Worm (Caenorhabditis elegans) whole organism, L3 larva: ENCODE measurements around the gene clec-19.

ENCODE experiments used
- aly-2 ChIP-seq: fragments of 150-350 bp; optimal IDR thresholded peaks from 2 replicates; lab custom pipeline; 2014; ENCODE audit warnings: missing biosample characterization, missing genetic modification characterization
- ama-1 ChIP-seq: fragments of 150-350 bp; optimal IDR thresholded peaks from 2 replicates; lab custom pipeline; 2018
- ceh-28 ChIP-seq: fragments of 150-350 bp; optimal IDR thresholded peaks from 2 replicates; lab custom pipeline; 2014; ENCODE audit warnings: missing biosample characterization, missing genetic modification reagents, missing genetic modification characterization
- elt-2 ChIP-seq: sonication (generic microtip); optimal IDR thresholded peaks from 2 replicates; lab custom pipeline; 2016; ENCODE audit warnings: missing genetic modification reagents, mild to moderate bottlenecking, missing genetic modification characterization, missing compliant biosample characterization
- elt-3 ChIP-seq, 3 experiments: fragments of 150-350 bp in 1 of 3; sonication (generic microtip) in 2 of 3; optimal IDR thresholded peaks; 2 replicates in 2 of 3; 4 replicates in 1 of 3; lab custom pipeline; 2014 to 2017; ENCODE audit warnings: missing biosample characterization in 3 of 3, missing genetic modification characterization in 3 of 3
- hmg-11 ChIP-seq: sonication (generic microtip); optimal IDR thresholded peaks from 2 replicates; lab custom pipeline; 2016; ENCODE audit warnings: missing genetic modification characterization, missing compliant biosample characterization
- lin-15B ChIP-seq: fragments of 150-350 bp; optimal IDR thresholded peaks from 2 replicates; lab custom pipeline; 2014; ENCODE audit warnings: missing biosample characterization, missing genetic modification characterization
- lin-39 ChIP-seq: fragments of 150-350 bp; optimal IDR thresholded peaks from 2 replicates; lab custom pipeline; 2018; ENCODE audit warnings: missing biosample characterization, missing genetic modification reagents, missing genetic modification characterization
- nhr-237 ChIP-seq: fragments of 150-350 bp; optimal IDR thresholded peaks from 2 replicates; lab custom pipeline; 2014; ENCODE audit warnings: missing biosample characterization, missing genetic modification characterization
- nhr-76 ChIP-seq: fragments of 150-350 bp; sonication (generic microtip); optimal IDR thresholded peaks from 5 replicates; lab custom pipeline; 2014; ENCODE audit warnings: missing biosample characterization, missing genetic modification characterization
- unc-62 ChIP-seq: fragments of 150-350 bp; sonication (generic microtip); optimal IDR thresholded peaks from 4 replicates; lab custom pipeline; 2014; ENCODE audit warnings: missing biosample characterization, missing genetic modification reagents, missing genetic modification characterization

ce11 chrII:1741248-1741647 is 3.0 kb upstream of the clec-19 start, which contains the start of gene K07G6.1:
- TF ChIP-seq ceh-28 (tag; lab: Kevin White, UChicago) (no peak), aly-2 (tag; lab: Kevin White, UChicago) (no peak), lin-39 (tag; lab: Kevin White, UChicago) (no peak), ama-1 (lab: Kevin White, UChicago) (no peak), elt-2 (no peak), hmg-11 (tag; lab: Kevin White, UChicago) (no peak), nhr-76 (tag; lab: Kevin White, UChicago) (no peak), lin-15B (tag; lab: Kevin White, UChicago) (no peak), unc-62 (GFP tag; lab: Kevin White, UChicago) (no peak), elt-3 (tag; optimal IDR thresholded peaks at IDR 0.05; lab: Kevin White, UChicago) (no peak), nhr-237 (no peak)
